Comparison of ENCODE assay signal across 3 worm cellular contexts in the genomic region with DNA sequence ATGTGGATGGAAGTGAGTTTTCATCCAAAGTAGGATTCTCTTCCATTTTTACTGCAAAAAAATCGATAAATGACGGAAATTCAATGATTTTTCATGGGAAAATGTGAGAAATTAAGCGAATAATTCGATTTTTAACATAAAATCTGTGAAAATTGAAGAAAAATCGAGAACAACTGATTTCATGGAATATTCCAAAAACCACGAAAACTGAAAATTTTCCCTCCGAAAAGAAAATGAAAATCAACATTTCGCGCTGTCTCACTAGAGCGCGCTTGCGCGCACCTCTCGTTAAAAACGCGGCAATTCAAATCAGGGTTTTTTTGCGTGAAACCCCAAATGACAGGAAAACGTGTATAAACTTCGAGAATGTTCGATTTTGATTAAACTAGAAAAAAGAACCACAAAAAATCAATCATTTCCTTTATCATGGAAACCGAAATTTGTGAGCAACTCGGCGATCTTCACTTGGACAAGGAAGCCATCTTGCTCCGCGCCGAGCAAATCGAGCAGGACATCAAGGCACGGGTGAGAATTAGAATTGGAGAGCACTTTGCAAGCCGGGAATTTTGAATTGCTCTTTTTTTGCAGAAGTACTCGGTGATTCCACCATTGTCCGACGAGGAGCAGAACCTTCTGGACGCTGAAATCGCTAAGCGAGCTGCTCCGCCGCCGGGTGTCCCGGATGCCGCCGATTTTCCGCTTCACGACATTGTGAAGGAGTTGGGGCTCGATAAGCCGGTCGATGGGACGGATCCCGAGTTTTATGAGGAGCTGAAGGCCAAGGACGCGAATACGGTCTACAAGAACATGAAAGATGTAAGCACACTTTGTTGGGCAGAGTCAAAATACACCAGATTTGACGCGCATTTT.
TF ChIP-seq lines count a peak whose summit lies in the region.

A gene (minus strand): TSS at position 51 of the 870 bp plus-strand sequence.
A gene (plus strand): TSS at position 383 of the 870 bp plus-strand sequence.

TF ChIP-seq in whole organism, L2 larva, 48 proteins besides CTCF, POLR2A, EP300 and RAD21 (continued from another document):
- TF ChIP-seq mab-5 (tag; optimal IDR thresholded peaks at IDR 0.05; lab: Kevin White, UChicago) (peak; percentile 67), sma-9 (GFP tag; optimal IDR thresholded peaks at IDR 0.05; lab: Kevin White, UChicago) (peak; percentile 50), sma-9 (tag; optimal IDR thresholded peaks at IDR 0.05; lab: Kevin White, UChicago) (no peak), nhr-10 (tag; optimal IDR thresholded peaks at IDR 0.05; lab: Kevin White, UChicago) (no peak), snpc-4 (tag; optimal IDR thresholded peaks at IDR 0.05; lab: Kevin White, UChicago) (peak; percentile 88), C34F6.9 (tag; optimal IDR thresholded peaks at IDR 0.05; lab: Kevin White, UChicago) (peak; percentile 83), nhr-25 (tag; optimal IDR thresholded peaks at IDR 0.05; lab: Kevin White, UChicago) (peak; percentile 76), gmeb-1 (tag; optimal IDR thresholded peaks at IDR 0.05; lab: Kevin White, UChicago) (peak; percentile 100)

TF ChIP-seq in whole organism, L4 larva, 104 proteins besides CTCF, POLR2A, EP300 and RAD21 (continued from another document and continues in another):
- TF ChIP-seq dmd-6 (GFP tag; IDR thresholded peaks at IDR 0.05; lab: Robert Waterston, UW) (peak; percentile 37; the same call in 1 of the 2 replicates), dpl-1 (GFP tag; optimal IDR thresholded peaks at IDR 0.05; lab: Kevin White, UChicago) (peak; percentile 99), nhr-25 (tag; optimal IDR thresholded peaks at IDR 0.05; lab: Kevin White, UChicago; ENCODE audit: borderline replicate concordance, insufficient read depth) (no peak), php-3 (GFP tag; IDR thresholded peaks at IDR 0.05; lab: Robert Waterston, UW) (no peak), tra-1 (GFP tag; IDR thresholded peaks at IDR 0.05; lab: Robert Waterston, UW) (no peak), fkh-10 (GFP tag; optimal IDR thresholded peaks at IDR 0.05; lab: Kevin White, UChicago) (peak; percentile 37), arid-1 (GFP tag; conservative IDR thresholded peaks at IDR 0.05; lab: Robert Waterston, UW) (peak; percentile 48; the same call in 1 of the 2 replicates), attf-4 (tag; optimal IDR thresholded peaks at IDR 0.05; lab: Kevin White, UChicago) (no peak), daf-8 (GFP tag; IDR thresholded peaks at IDR 0.05; lab: Robert Waterston, UW) (no peak), nhr-11 (tag; optimal IDR thresholded peaks at IDR 0.05; lab: Kevin White, UChicago) (peak; percentile 53), vab-7 (GFP tag; IDR thresholded peaks at IDR 0.05; lab: Robert Waterston, UW) (0 out of 2 replicates have a peak, but pooled peaks have one; percentile 29), T20F7.1 (GFP tag; optimal IDR thresholded peaks at IDR 0.05; lab: Kevin White, UChicago) (no peak), nhr-76 (tag; optimal IDR thresholded peaks at IDR 0.05; lab: Kevin White, UChicago) (no peak), rbr-2 (tag; optimal IDR thresholded peaks at IDR 0.05; lab: Kevin White, UChicago) (no peak), lsy-2 (tag; optimal IDR thresholded peaks at IDR 0.05; lab: Kevin White, UChicago) (peak; percentile 36 to 86), R02D3.7 (tag; optimal IDR thresholded peaks at IDR 0.05; lab: Kevin White, UChicago) (no peak), mes-2 (tag; optimal IDR thresholded peaks at IDR 0.05; lab: Kevin White, UChicago; ENCODE audit: poor library complexity, severe bottlenecking) (peak; percentile 87), F10B5.3 (tag; optimal IDR thresholded peaks at IDR 0.05; lab: Kevin White, UChicago) (no peak), ceh-82 (tag; optimal IDR thresholded peaks at IDR 0.05; lab: Kevin White, UChicago) (no peak), aly-2 (tag; optimal IDR thresholded peaks at IDR 0.05; lab: Kevin White, UChicago) (no peak), daf-16 (GFP tag; optimal IDR thresholded peaks at IDR 0.05; lab: Kevin White, UChicago) (no peak), daf-16 (tag; optimal IDR thresholded peaks at IDR 0.05; lab: Kevin White, UChicago) (no peak), set-16 (GFP tag; IDR thresholded peaks at IDR 0.05; lab: Robert Waterston, UW) (peak; percentile 80), F49E8.2 (tag; optimal IDR thresholded peaks at IDR 0.05; lab: Kevin White, UChicago; ENCODE audit: borderline replicate concordance) (peak; percentile 53), ztf-7 (tag; optimal IDR thresholded peaks at IDR 0.05; lab: Kevin White, UChicago) (no peak), cey-2 (tag; optimal IDR thresholded peaks at IDR 0.05; lab: Kevin White, UChicago; ENCODE audit: borderline replicate concordance, insufficient read depth) (no peak), madf-9 (GFP tag; conservative IDR thresholded peaks at IDR 0.05; lab: Robert Waterston, UW) (peak; percentile 69), zip-2 (tag; optimal IDR thresholded peaks at IDR 0.05; lab: Kevin White, UChicago) (no peak), dve-1 (tag; optimal IDR thresholded peaks at IDR 0.05; lab: Kevin White, UChicago; ENCODE audit: insufficient read depth) (no peak), ZK337.2 (GFP tag; IDR thresholded peaks at IDR 0.05; lab: Robert Waterston, UW) (no peak), Y48G9A.11 (GFP tag; IDR thresholded peaks at IDR 0.05; lab: Robert Waterston, UW) (peak; percentile 85), lin-15B (tag; optimal IDR thresholded peaks at IDR 0.05; lab: Kevin White, UChicago) (peak; percentile 45), ceh-62 (tag; optimal IDR thresholded peaks at IDR 0.05; lab: Kevin White, UChicago) (no peak), zfp-2 (tag; optimal IDR thresholded peaks at IDR 0.05; lab: Kevin White, UChicago) (no peak), F37D6.2 (tag; optimal IDR thresholded peaks at IDR 0.05; lab: Kevin White, UChicago) (no peak), gei-8 (GFP tag; optimal IDR thresholded peaks at IDR 0.05; lab: Kevin White, UChicago) (no peak), mdt-29 (GFP tag; IDR thresholded peaks at IDR 0.05; lab: Robert Waterston, UW) (no peak; the same call in 1 of the 2 replicates), ceh-28 (tag; optimal IDR thresholded peaks at IDR 0.05; lab: Kevin White, UChicago) (no peak), duxl-1 (tag; optimal IDR thresholded peaks at IDR 0.05; lab: Kevin White, UChicago; ENCODE audit: poor library complexity) (no peak), F44E2.7 (GFP tag; IDR thresholded peaks at IDR 0.05; lab: Robert Waterston, UW) (no peak), ama-1 (optimal IDR thresholded peaks at IDR 0.05; lab: Kevin White, UChicago) (peak; percentile 55), unc-130 (GFP tag; optimal IDR thresholded peaks at IDR 0.05; lab: Kevin White, UChicago) (peak; percentile 73), daf-12 (tag; optimal IDR thresholded peaks at IDR 0.05; lab: Kevin White, UChicago) (no peak), nhr-77 (tag; optimal IDR thresholded peaks at IDR 0.05; lab: Kevin White, UChicago) (peak; percentile 94), nhr-237 (tag; optimal IDR thresholded peaks at IDR 0.05; lab: Kevin White, UChicago) (no peak), saeg-2 (GFP tag; IDR thresholded peaks at IDR 0.05; lab: Robert Waterston, UW) (no peak), zfp-3 (GFP tag; conservative IDR thresholded peaks at IDR 0.05; lab: Robert Waterston, UW) (no peak), pqm-1 (tag; optimal IDR thresholded peaks at IDR 0.05; lab: Kevin White, UChicago) (no peak), unc-62 (GFP tag; optimal IDR thresholded peaks at IDR 0.05 in 1 of 2; lab: Kevin White, UChicago) (no peak), unc-62 (tag; optimal IDR thresholded peaks at IDR 0.05; lab: Kevin White, UChicago) (no peak), hmg-1.1 (GFP tag; IDR thresholded peaks at IDR 0.05; lab: Robert Waterston, UW) (peak; percentile 79), skn-1 (tag; optimal IDR thresholded peaks at IDR 0.05; lab: Kevin White, UChicago) (no peak), mxl-2 (GFP tag; conservative IDR thresholded peaks at IDR 0.05; lab: Robert Waterston, UW) (no peak), nhr-111 (GFP tag; optimal IDR thresholded peaks at IDR 0.05; lab: Kevin White, UChicago) (no peak), ceh-20 (GFP tag; IDR thresholded peaks at IDR 0.05; lab: Robert Waterston, UW) (peak; percentile 27; the same call in 1 of the 2 replicates), daf-19 (GFP tag; conservative IDR thresholded peaks at IDR 0.05; lab: Robert Waterston, UW) (no peak)

TF ChIP-seq in whole organism, late embryonic, 69 proteins besides CTCF, POLR2A, EP300 and RAD21 (continued from another document):
- peak; percentile 7 for TF ChIP-seq sox-4 (tag; optimal IDR thresholded peaks at IDR 0.05; lab: Kevin White, UChicago)
- TF ChIP-seq unc-55 (GFP tag; optimal IDR thresholded peaks at IDR 0.05; lab: Kevin White, UChicago): peak; percentile 15
- peak; percentile 30 for TF ChIP-seq ets-4 (tag; optimal IDR thresholded peaks at IDR 0.05; lab: Kevin White, UChicago)
- no peak for TF ChIP-seq hlh-15 (tag; optimal IDR thresholded peaks at IDR 0.05; lab: Kevin White, UChicago)
- peak; percentile 41 for TF ChIP-seq rnt-1 (tag; optimal IDR thresholded peaks at IDR 0.05; lab: Kevin White, UChicago)
